Worm (Caenorhabditis elegans) whole organism, early embryonic: Measurements from ENCODE around the gene Y57E12AR.1.

Source experiments
- B0310.2 ChIP-seq: sonication (generic microtip); optimal IDR thresholded peaks from 2 replicates; lab custom pipeline; 2016; ENCODE audit warnings: mild to moderate bottlenecking, missing genetic modification characterization, missing compliant biosample characterization
- F13C5.2 ChIP-seq: sonication (generic microtip); optimal IDR thresholded peaks from 2 replicates; lab custom pipeline; 2017; ENCODE audit warnings: mild to moderate bottlenecking, missing genetic modification characterization, inconsistent platforms, missing compliant biosample characterization
- aly-1 ChIP-seq: sonication (generic microtip); optimal IDR thresholded peaks from 2 replicates; lab custom pipeline; 2016; ENCODE audit warnings: missing genetic modification characterization, missing compliant biosample characterization
- ama-1 ChIP-seq: fragments of 150-350 bp; optimal IDR thresholded peaks from 2 replicates; lab custom pipeline; 2014
- ceh-13 ChIP-seq: fragments of 200-800 bp; sonication (Bioruptor generic); optimal IDR thresholded peaks from 2 replicates; lab custom pipeline; 2018; ENCODE audit warnings: mild to moderate bottlenecking, missing genetic modification characterization, missing compliant biosample characterization
- ceh-36 ChIP-seq: sonication (generic microtip); optimal IDR thresholded peaks from 2 replicates; lab custom pipeline; 2016; ENCODE audit warnings: missing genetic modification characterization, inconsistent platforms, missing compliant biosample characterization
- ets-7 ChIP-seq: sonication (generic microtip); optimal IDR thresholded peaks from 2 replicates; lab custom pipeline; 2016; ENCODE audit warnings: missing genotype, missing genetic modification characterization, missing compliant biosample characterization
- flt-1 ChIP-seq: fragments of 200-800 bp; sonication (Bioruptor generic); IDR thresholded peaks from 2 replicates; pipeline ENCODE4 v1.3.6; 2022; ENCODE audit warnings: missing genetic modification characterization, missing compliant biosample characterization
- hmbx-1 ChIP-seq: sonication (generic microtip); optimal IDR thresholded peaks from 2 replicates; lab custom pipeline; 2016; ENCODE audit warnings: mild to moderate bottlenecking, missing genetic modification characterization, missing compliant biosample characterization
- hmg-4 ChIP-seq: fragments of 200-800 bp; sonication (Bioruptor generic); optimal IDR thresholded peaks from 2 replicates; lab custom pipeline; 2018; ENCODE audit warnings: mild to moderate bottlenecking, missing genetic modification characterization, missing compliant biosample characterization
- hnd-1 ChIP-seq: sonication (generic microtip); optimal IDR thresholded peaks from 2 replicates; lab custom pipeline; 2016; ENCODE audit warnings: missing genetic modification characterization, missing compliant biosample characterization
- pes-1 ChIP-seq: fragments of 200-800 bp; sonication (Bioruptor generic); IDR thresholded peaks from 2 replicates; pipeline ENCODE4 v1.3.6; 2022; ENCODE audit warnings: missing genetic modification reagents, missing genetic modification characterization, missing compliant biosample characterization
- scrt-1 ChIP-seq: fragments of 200-800 bp; sonication (Bioruptor generic); IDR thresholded peaks from 2 replicates; pipeline ENCODE4 v1.3.6; 2022; ENCODE audit warnings: missing genetic modification characterization, missing compliant biosample characterization
- sea-1 ChIP-seq: fragments of 200-800 bp; sonication (Bioruptor generic); conservative IDR thresholded peaks from 2 replicates; pipeline ENCODE4 v1.3.6; 2022; ENCODE audit warnings: missing genetic modification characterization, missing compliant biosample characterization
- tbx-11 ChIP-seq: fragments of 200-800 bp; sonication (Bioruptor generic); IDR thresholded peaks from 2 replicates; pipeline ENCODE4 v1.3.6; 2022; ENCODE audit warnings: missing genetic modification characterization, missing compliant biosample characterization
- tbx-37 ChIP-seq: fragments of 200-800 bp; sonication (Bioruptor generic); conservative IDR thresholded peaks from 2 replicates; pipeline ENCODE4 v1.3.6; 2022; ENCODE audit warnings: missing genetic modification reagents, missing genetic modification characterization, missing compliant biosample characterization
- tra-4 ChIP-seq: sonication (generic microtip); optimal IDR thresholded peaks from 2 replicates; lab custom pipeline; 2017; ENCODE audit warnings: missing genetic modification characterization, missing compliant biosample characterization

Y57E12AR.1 gene

DNA sequence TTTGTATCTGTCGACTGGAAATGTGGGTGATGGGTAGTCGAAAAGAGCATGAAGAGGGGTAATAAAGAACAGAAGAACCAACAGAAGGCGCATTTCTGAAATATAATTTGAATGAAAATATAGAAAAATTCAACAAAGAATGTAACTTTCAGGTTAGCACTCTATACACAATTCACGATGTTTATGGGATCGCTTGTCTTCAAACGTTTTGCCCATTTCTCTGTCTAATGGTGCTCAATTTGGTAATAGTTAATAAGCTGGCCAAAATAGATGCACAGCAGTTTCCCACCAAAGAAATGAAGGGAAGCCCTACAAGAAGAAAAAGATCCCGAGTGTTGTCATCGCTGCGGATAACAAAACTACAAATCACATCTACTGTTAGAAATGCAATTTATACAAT is 17.6 kb downstream of the Y57E12AR.1 start, which contains the start of gene F20A1.8:
Gene F20A1.8 (minus strand): TSS at position 101 of the 400 bp plus-strand sequence.
- no peak for TF ChIP-seq flt-1 (GFP tag; lab: Robert Waterston, UW)
- TF ChIP-seq scrt-1 (GFP tag; lab: Robert Waterston, UW) = no peak
- no peak for TF ChIP-seq pes-1 (GFP tag; lab: Robert Waterston, UW)
- no peak for TF ChIP-seq hmg-4 (GFP tag; lab: Kevin White, UChicago)
- no peak for TF ChIP-seq tbx-37 (GFP tag; lab: Robert Waterston, UW)
- no peak for TF ChIP-seq aly-1 (tag; lab: Kevin White, UChicago)
- TF ChIP-seq ama-1 (lab: Kevin White, UChicago) = no peak
- TF ChIP-seq tbx-11 (GFP tag; lab: Robert Waterston, UW) = no peak
- no peak for TF ChIP-seq B0310.2
- TF ChIP-seq ceh-36 (tag; lab: Kevin White, UChicago) = no peak
- no peak for TF ChIP-seq ets-7 (tag; lab: Kevin White, UChicago)
- TF ChIP-seq ceh-13 = no peak
- no peak for TF ChIP-seq tra-4
- TF ChIP-seq F13C5.2 (tag; lab: Kevin White, UChicago) = no peak
- no peak for TF ChIP-seq sea-1

DNA sequence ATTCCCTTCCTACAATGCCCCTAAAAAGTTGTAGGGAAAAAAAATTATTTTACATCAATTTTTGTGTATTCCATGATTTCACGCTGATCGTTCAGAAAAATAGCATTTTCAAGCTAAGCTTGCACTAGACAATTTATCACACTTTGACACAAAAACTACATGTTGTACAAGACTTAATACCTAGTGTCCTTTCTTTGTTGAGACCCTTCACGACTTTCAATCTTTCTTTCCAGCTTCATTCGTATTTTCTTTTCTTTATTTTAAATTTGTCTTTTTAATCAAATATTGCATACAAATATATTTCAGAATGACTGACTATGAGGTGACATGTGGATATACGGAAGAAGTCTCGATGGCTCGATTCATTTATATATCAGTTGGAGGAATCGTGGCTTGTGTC is 19.1 kb downstream of the Y57E12AR.1 start, which contains the start of gene F20A1.2:
Gene F20A1.2 (plus strand): TSS at position 301 of the 400 bp plus-strand sequence.
- no peak for TF ChIP-seq B0310.2
- no peak for TF ChIP-seq flt-1 (GFP tag; lab: Robert Waterston, UW)
- TF ChIP-seq sea-1 = no peak
- TF ChIP-seq ets-7 (tag; lab: Kevin White, UChicago) = no peak
- no peak for TF ChIP-seq hmbx-1
- no peak for TF ChIP-seq hnd-1 (tag; lab: Kevin White, UChicago)
- no peak for TF ChIP-seq aly-1 (tag; lab: Kevin White, UChicago)
- no peak for TF ChIP-seq tbx-11 (GFP tag; lab: Robert Waterston, UW)
- TF ChIP-seq hmg-4 (GFP tag; lab: Kevin White, UChicago) = no peak
- no peak for TF ChIP-seq pes-1 (GFP tag; lab: Robert Waterston, UW)
- no peak for TF ChIP-seq scrt-1 (GFP tag; lab: Robert Waterston, UW)

- TF ChIP-seq ama-1 (lab: Kevin White, UChicago) = no peak
- TF ChIP-seq tbx-37 (GFP tag; lab: Robert Waterston, UW) = no peak
- no peak for TF ChIP-seq aly-1 (tag; lab: Kevin White, UChicago)
- TF ChIP-seq tra-4 = no peak
- TF ChIP-seq scrt-1 (GFP tag; lab: Robert Waterston, UW) = no peak
- TF ChIP-seq sea-1 = no peak
- TF ChIP-seq hnd-1 (tag; lab: Kevin White, UChicago) = no peak
- TF ChIP-seq F13C5.2 (tag; lab: Kevin White, UChicago) = no peak
- no peak for TF ChIP-seq B0310.2
These were observed 28.7 kb downstream of the Y57E12AR.1 start, which contains the start of gene twk-11 for ce11 chrV:7036475-7036874. TSS of gene twk-11 (minus strand) at chrV:7036575.

- TF ChIP-seq flt-1 (GFP tag; lab: Robert Waterston, UW) (no peak), ceh-13 (no peak), sea-1 (no peak), tra-4 (no peak), scrt-1 (GFP tag; lab: Robert Waterston, UW) (no peak), pes-1 (GFP tag; lab: Robert Waterston, UW) (no peak), hmbx-1 (no peak), aly-1 (tag; lab: Kevin White, UChicago) (no peak), B0310.2 (no peak)
These were observed 38.1 kb downstream of the Y57E12AR.1 start, which contains the start of gene F20A1.6 for ce11 chrV:7027055-7027454. TSS of gene F20A1.6 (minus strand) at chrV:7027155.

- TF ChIP-seq tbx-37 (GFP tag; lab: Robert Waterston, UW) (no peak), aly-1 (tag; lab: Kevin White, UChicago) (no peak), F13C5.2 (tag; lab: Kevin White, UChicago) (no peak), tbx-11 (GFP tag; lab: Robert Waterston, UW) (no peak), flt-1 (GFP tag; lab: Robert Waterston, UW) (no peak), ceh-36 (tag; lab: Kevin White, UChicago) (no peak), scrt-1 (GFP tag; lab: Robert Waterston, UW) (no peak), hmg-4 (GFP tag; lab: Kevin White, UChicago) (no peak), pes-1 (GFP tag; lab: Robert Waterston, UW) (no peak), B0310.2 (no peak), ets-7 (tag; lab: Kevin White, UChicago) (no peak), hmbx-1 (no peak), ceh-13 (no peak), ama-1 (lab: Kevin White, UChicago) (no peak)
These were observed 42.1 kb downstream of the Y57E12AR.1 start for ce11 chrV:7022981-7023380.

DNA sequence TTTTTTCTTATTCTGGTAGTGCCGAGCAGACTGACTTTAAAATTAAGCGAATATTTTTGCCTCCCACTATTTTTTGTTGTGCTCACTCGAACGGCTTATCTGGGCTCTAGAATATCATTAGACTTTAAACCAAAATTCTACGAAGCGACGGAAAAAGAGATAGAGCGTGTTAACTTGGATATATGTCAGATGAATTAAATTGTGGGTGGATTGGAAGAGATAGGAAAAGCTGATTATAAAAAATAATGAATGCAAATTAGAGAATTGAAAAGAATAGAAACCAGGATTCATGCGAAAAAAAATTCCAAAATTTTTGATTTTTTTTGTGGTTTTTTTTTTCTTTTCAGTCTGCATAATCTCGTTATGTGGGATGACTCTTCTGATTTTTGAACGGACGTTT is 43.4 kb downstream of the Y57E12AR.1 start, which contains the start of gene F20A1.4:
Gene F20A1.4 (minus strand): TSS at position 101 of the 400 bp plus-strand sequence.
- no peak for TF ChIP-seq scrt-1 (GFP tag; lab: Robert Waterston, UW)
- TF ChIP-seq tra-4 = no peak
- no peak for TF ChIP-seq ceh-13
- no peak for TF ChIP-seq aly-1 (tag; lab: Kevin White, UChicago)
- TF ChIP-seq ets-7 (tag; lab: Kevin White, UChicago) = no peak
- no peak for TF ChIP-seq hnd-1 (tag; lab: Kevin White, UChicago)
- no peak for TF ChIP-seq hmbx-1
- TF ChIP-seq ceh-36 (tag; lab: Kevin White, UChicago) = no peak
- no peak for TF ChIP-seq flt-1 (GFP tag; lab: Robert Waterston, UW)
- TF ChIP-seq sea-1 = no peak
- no peak for TF ChIP-seq B0310.2
- TF ChIP-seq tbx-11 (GFP tag; lab: Robert Waterston, UW) = no peak
- TF ChIP-seq hmg-4 (GFP tag; lab: Kevin White, UChicago) = no peak
- no peak for TF ChIP-seq tbx-37 (GFP tag; lab: Robert Waterston, UW)
- no peak for TF ChIP-seq pes-1 (GFP tag; lab: Robert Waterston, UW)
- TF ChIP-seq F13C5.2 (tag; lab: Kevin White, UChicago) = no peak
- TF ChIP-seq ama-1 (lab: Kevin White, UChicago) = no peak

ce11 chrV:7017059-7017458 is 48.1 kb downstream of the Y57E12AR.1 start, which contains the start of gene srsx-32:
TSS of gene srsx-32 (plus strand) at chrV:7017359.
- TF ChIP-seq pes-1 (GFP tag; lab: Robert Waterston, UW) (no peak), hnd-1 (tag; lab: Kevin White, UChicago) (no peak), sea-1 (no peak), tbx-37 (GFP tag; lab: Robert Waterston, UW) (no peak)
